Worm (Caenorhabditis elegans): ENCODE results near the gene C16D2.3.

The C16D2.3 gene

DNA sequence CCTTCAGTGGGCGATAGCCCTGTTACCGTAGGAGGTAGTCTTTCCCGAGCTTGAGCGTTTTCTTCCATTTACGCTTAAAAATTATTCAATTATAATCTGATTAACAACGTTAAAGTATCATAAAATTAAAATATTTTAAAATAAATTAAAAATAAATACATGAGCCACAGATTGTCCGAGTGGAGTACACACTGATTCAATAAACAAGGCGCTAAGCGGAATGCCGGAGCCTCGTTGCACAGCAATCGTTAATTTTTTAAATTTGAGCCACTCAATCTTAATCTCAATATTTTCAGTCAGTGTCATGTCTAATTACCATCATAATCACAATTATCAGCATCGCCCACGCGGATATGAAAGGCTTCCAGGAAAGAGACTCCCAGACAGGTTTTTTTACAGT, 39.2 kb downstream of the C16D2.3 start, which contains the start of the genes sec-5 and pir-1 (continued):
- TF ChIP-seq dve-1 (tag; optimal IDR thresholded peaks at IDR 0.05; ENCODE audit: insufficient read depth) = peak; percentile 15
- TF ChIP-seq mdl-1 (tag; optimal IDR thresholded peaks at IDR 0.05) = no peak
- no peak for TF ChIP-seq madf-9 (GFP tag; conservative IDR thresholded peaks at IDR 0.05)
- TF ChIP-seq mxl-3 (GFP tag; optimal IDR thresholded peaks at IDR 0.05) = no peak
- no peak for TF ChIP-seq mep-1 (tag; optimal IDR thresholded peaks at IDR 0.05)
- TF ChIP-seq nhr-25 (tag; optimal IDR thresholded peaks at IDR 0.05; ENCODE audit: borderline replicate concordance, insufficient read depth) = no peak
- peak in 1 of 2 experiments; percentile 72 for TF ChIP-seq lsy-2 (tag; optimal IDR thresholded peaks at IDR 0.05)
- TF ChIP-seq T20F7.1 (GFP tag; optimal IDR thresholded peaks at IDR 0.05) = peak; percentile 98

- no peak for TF ChIP-seq mdt-29 (GFP tag; IDR thresholded peaks at IDR 0.05)
- TF ChIP-seq gei-8 (GFP tag; optimal IDR thresholded peaks at IDR 0.05) = no peak
- TF ChIP-seq unc-62 (GFP tag; optimal IDR thresholded peaks at IDR 0.05 in 1 of 2) = peak in 1 of 2 experiments; percentile 78
- no peak for TF ChIP-seq unc-62 (tag; optimal IDR thresholded peaks at IDR 0.05)
These were observed 40.9 kb downstream of the C16D2.3 start for ce11 chrII:9178811-9179210.

DNA sequence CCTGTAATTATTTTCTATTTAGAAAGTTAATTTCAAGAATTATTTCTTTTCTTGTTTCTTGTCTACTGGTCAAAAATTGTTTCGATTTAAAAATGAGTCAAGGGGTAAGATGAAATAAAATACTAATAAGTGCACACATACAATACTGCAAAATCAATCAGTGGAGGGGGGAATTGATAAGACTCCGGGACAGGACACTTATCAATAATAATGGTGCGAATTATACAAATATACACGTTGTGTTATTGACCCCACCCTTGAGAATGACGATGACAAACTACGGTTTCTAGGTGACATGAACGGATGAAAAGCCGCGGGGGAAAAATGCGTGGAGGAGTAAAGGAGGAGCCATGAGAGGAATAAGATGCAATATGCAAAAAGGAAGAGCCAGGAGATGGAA, 43.3 kb downstream of the C16D2.3 start:
- TF ChIP-seq nhr-25 (tag; optimal IDR thresholded peaks at IDR 0.05; ENCODE audit: borderline replicate concordance, insufficient read depth) (no peak), lim-7 (GFP tag; IDR thresholded peaks at IDR 0.05) (no peak), pqm-1 (tag; optimal IDR thresholded peaks at IDR 0.05) (peak; percentile 85), dmd-9 (GFP tag; IDR thresholded peaks at IDR 0.05) (no peak), mes-2 (tag; optimal IDR thresholded peaks at IDR 0.05; ENCODE audit: poor library complexity, severe bottlenecking) (peak; percentile 4), hlh-30 (tag; optimal IDR thresholded peaks at IDR 0.05; ENCODE audit: insufficient read depth) (no peak), nhr-28 (tag; optimal IDR thresholded peaks at IDR 0.05) (peak; percentile 65), daf-16 (GFP tag; optimal IDR thresholded peaks at IDR 0.05) (no peak), daf-16 (tag; optimal IDR thresholded peaks at IDR 0.05) (peak; percentile 48), zfp-3 (GFP tag; conservative IDR thresholded peaks at IDR 0.05) (no peak), hlh-11 (tag; optimal IDR thresholded peaks at IDR 0.05) (peak; percentile 26), T20F7.1 (GFP tag; optimal IDR thresholded peaks at IDR 0.05) (no peak), dve-1 (tag; optimal IDR thresholded peaks at IDR 0.05; ENCODE audit: insufficient read depth) (peak; percentile 41)

- no peak for TF ChIP-seq dpl-1 (GFP tag; optimal IDR thresholded peaks at IDR 0.05)
- no peak for TF ChIP-seq R02D3.7 (tag; optimal IDR thresholded peaks at IDR 0.05)
- peak; percentile 29 for TF ChIP-seq nhr-6 (tag; optimal IDR thresholded peaks at IDR 0.05)
- no peak for TF ChIP-seq pha-4 (GFP tag; IDR thresholded peaks at IDR 0.05)
- TF ChIP-seq pha-4 (tag; optimal IDR thresholded peaks at IDR 0.05) = peak; percentile 87
- TF ChIP-seq nhr-11 (tag; optimal IDR thresholded peaks at IDR 0.05) = no peak
- TF ChIP-seq F10B5.3 (tag; optimal IDR thresholded peaks at IDR 0.05) = no peak
- no peak for TF ChIP-seq ceh-32 (tag; optimal IDR thresholded peaks at IDR 0.05; ENCODE audit: poor library complexity)
- no peak for TF ChIP-seq lin-29 (GFP tag; IDR thresholded peaks at IDR 0.05)
- peak in 1 of 2 experiments; percentile 58 for TF ChIP-seq unc-62 (GFP tag; optimal IDR thresholded peaks at IDR 0.05 in 1 of 2)
- no peak for TF ChIP-seq unc-62 (tag; optimal IDR thresholded peaks at IDR 0.05)
- TF ChIP-seq lsy-2 (tag; optimal IDR thresholded peaks at IDR 0.05) = no peak
These were observed 48.0 kb downstream of the C16D2.3 start for ce11 chrII:9185915-9186314.
